Fruit fly (Drosophila melanogaster) whole organism, embryonic: ENCODE results near the gene CG45105.

Experiments
- Asciz ChIP-seq: fragments of 200-800 bp; sonication (Bioruptor generic); optimal IDR thresholded peaks from 2 replicates; lab custom pipeline; 2017; ENCODE audit warnings: missing biosample characterization, mild to moderate bottlenecking, missing genetic modification characterization, missing genetic modification reagents
- CG10654 ChIP-seq: fragments of 200-800 bp; sonication (Bioruptor generic); optimal IDR thresholded peaks from 2 replicates; lab custom pipeline; 2016; ENCODE audit warnings: missing biosample characterization, missing genetic modification characterization
- CG10959 ChIP-seq: fragments of 200-800 bp; sonication (Bioruptor generic); IDR thresholded peaks from 2 replicates; pipeline ENCODE4 v1.3.6; 2022; ENCODE audit warnings: missing biosample characterization, missing genetic modification characterization
- CG11504 ChIP-seq: fragments of 200-800 bp; sonication (Bioruptor generic); optimal IDR thresholded peaks from 3 replicates; lab custom pipeline; 2019; ENCODE audit warnings: missing biosample characterization, mild to moderate bottlenecking, missing genetic modification characterization, moderate library complexity
- CG11723 ChIP-seq: fragments of 200-800 bp; sonication (Bioruptor generic); optimal IDR thresholded peaks from 2 replicates; lab custom pipeline; 2017; ENCODE audit warnings: missing biosample characterization, mild to moderate bottlenecking, missing genetic modification characterization
- CG12659 ChIP-seq: fragments of 200-800 bp; sonication (Bioruptor generic); optimal IDR thresholded peaks from 3 replicates; lab custom pipeline; 2017; ENCODE audit warnings: mild to moderate bottlenecking, missing biosample characterization, missing genetic modification reagents, missing genetic modification characterization
- CG13296 ChIP-seq: fragments of 200-800 bp; sonication (Bioruptor generic); optimal IDR thresholded peaks from 3 replicates; lab custom pipeline; 2018; ENCODE audit warnings: missing biosample characterization, mild to moderate bottlenecking, missing genetic modification characterization
- CG14014 ChIP-seq: fragments of 200-800 bp; sonication (Bioruptor generic); IDR thresholded peaks from 2 replicates; pipeline ENCODE4 v1.3.6; 2022; ENCODE audit warnings: missing biosample characterization, missing genetic modification characterization
- CG17359 ChIP-seq: fragments of 200-800 bp; sonication (Bioruptor generic); optimal IDR thresholded peaks from 3 replicates; lab custom pipeline; 2018; ENCODE audit warnings: missing biosample characterization, mild to moderate bottlenecking, missing genetic modification characterization, moderate library complexity
- CG2199 ChIP-seq: fragments of 200-800 bp; sonication (Bioruptor generic); IDR thresholded peaks from 3 replicates; pipeline ENCODE4 v1.3.6; 2022; ENCODE audit warnings: missing biosample characterization, missing genetic modification characterization
- CG2889 ChIP-seq: fragments of 200-800 bp; sonication (Bioruptor generic); IDR thresholded peaks from 3 replicates; pipeline ENCODE4 v1.3.6; 2022; ENCODE audit warnings: missing biosample characterization, missing genetic modification characterization
- CG30403 ChIP-seq: fragments of 200-800 bp; sonication (Bioruptor generic); optimal IDR thresholded peaks from 3 replicates; lab custom pipeline; 2016; ENCODE audit warnings: missing biosample characterization, missing genetic modification characterization
- CG31441 ChIP-seq: fragments of 200-800 bp; sonication (Bioruptor generic); IDR thresholded peaks from 2 replicates; pipeline ENCODE4 v1.3.6; 2022; ENCODE audit warnings: missing biosample characterization, missing genetic modification characterization
- CG3838 ChIP-seq: fragments of 200-800 bp; sonication (Bioruptor generic); optimal IDR thresholded peaks from 3 replicates; lab custom pipeline; 2016; ENCODE audit warnings: missing biosample characterization, missing genetic modification characterization
- CG42726 ChIP-seq: fragments of 200-800 bp; sonication (Bioruptor generic); IDR thresholded peaks from 2 replicates; pipeline ENCODE4 v1.3.6; 2022; ENCODE audit warnings: missing biosample characterization, missing genetic modification characterization; ENCODE audit not compliant: partially characterized antibody
- CG4360 ChIP-seq: fragments of 200-800 bp; sonication (Bioruptor generic); IDR thresholded peaks from 2 replicates; pipeline ENCODE4 v1.3.6; 2022; ENCODE audit warnings: missing biosample characterization, missing genetic modification characterization
- CG6175 ChIP-seq: fragments of 200-800 bp; sonication (Bioruptor generic); IDR thresholded peaks from 3 replicates; pipeline ENCODE4 v1.3.6; 2022; ENCODE audit warnings: missing biosample characterization, missing genetic modification characterization
- CG8765 ChIP-seq: fragments of 200-800 bp; sonication (Bioruptor generic); IDR thresholded peaks from 2 replicates; pipeline ENCODE4 v1.3.6; 2022; ENCODE audit warnings: missing biosample characterization, missing genetic modification characterization
- D19A ChIP-seq: fragments of 200-800 bp; optimal IDR thresholded peaks from 3 replicates; lab custom pipeline; 2019; ENCODE audit warnings: missing biosample characterization, mild to moderate bottlenecking, missing genetic modification characterization, moderate library complexity
- Dp ChIP-seq: fragments of 200-800 bp; sonication (Bioruptor generic); optimal IDR thresholded peaks from 2 replicates; lab custom pipeline; 2018; ENCODE audit warnings: missing biosample characterization, mild to moderate bottlenecking, missing genetic modification characterization, moderate library complexity
- Ets65A ChIP-seq: fragments of 200-800 bp; sonication (Bioruptor generic); peaks from one replicate; lab custom pipeline; 2016; ENCODE audit warnings: missing biosample characterization, missing genetic modification characterization
- Hmx ChIP-seq: fragments of 200-800 bp; sonication (Bioruptor generic); optimal IDR thresholded peaks from 2 replicates; lab custom pipeline; 2016; ENCODE audit warnings: missing biosample characterization, missing genetic modification characterization
- Hr3 ChIP-seq: fragments of 200-800 bp; sonication (Bioruptor generic); optimal IDR thresholded peaks from 3 replicates; lab custom pipeline; 2016; ENCODE audit warnings: missing biosample characterization, missing genetic modification characterization
- Lim3 ChIP-seq: fragments of 200-800 bp; sonication (Bioruptor generic); IDR thresholded peaks from 2 replicates; pipeline ENCODE4 v1.3.6; 2022; ENCODE audit warnings: missing biosample characterization, missing genetic modification characterization
- Mes4 ChIP-seq: fragments of 200-800 bp; sonication (Bioruptor generic); optimal IDR thresholded peaks from 2 replicates; lab custom pipeline; 2016; ENCODE audit warnings: missing biosample characterization, missing genetic modification characterization
- NK7.1 ChIP-seq: fragments of 200-800 bp; sonication (Bioruptor generic); optimal IDR thresholded peaks from 3 replicates; lab custom pipeline; 2016; ENCODE audit warnings: missing biosample characterization, missing genetic modification characterization
- Opbp ChIP-seq: fragments of 200-800 bp; sonication (Bioruptor generic); IDR thresholded peaks from 3 replicates; pipeline ENCODE4 v1.3.6; 2022; ENCODE audit warnings: missing biosample characterization, missing genetic modification characterization; ENCODE audit not compliant: partially characterized antibody
- bcd ChIP-seq: fragments of 200-800 bp; sonication (Bioruptor generic); optimal IDR thresholded peaks from 2 replicates; lab custom pipeline; 2017; ENCODE audit warnings: missing biosample characterization, mild to moderate bottlenecking, missing genetic modification characterization
- caup ChIP-seq: fragments of 200-800 bp; sonication (Bioruptor generic); optimal IDR thresholded peaks from 3 replicates; lab custom pipeline; 2017; ENCODE audit warnings: missing biosample characterization, mild to moderate bottlenecking, missing genetic modification characterization, moderate library complexity; ENCODE audit not compliant: severe bottlenecking
- chinmo ChIP-seq: fragments of 200-800 bp; sonication (Bioruptor generic); IDR thresholded peaks from 4 replicates; pipeline ENCODE4 v1.3.6; 2022; ENCODE audit warnings: missing biosample characterization, missing genetic modification characterization; ENCODE audit not compliant: partially characterized antibody
- chn ChIP-seq: fragments of 200-800 bp; sonication (Bioruptor generic); optimal IDR thresholded peaks from 2 replicates; lab custom pipeline; 2016; ENCODE audit warnings: missing biosample characterization, missing genetic modification characterization
- dmrt99B ChIP-seq: fragments of 200-800 bp; sonication (Bioruptor generic); optimal IDR thresholded peaks from 2 replicates; lab custom pipeline; 2018; ENCODE audit warnings: missing biosample characterization, mild to moderate bottlenecking, missing genetic modification characterization, moderate library complexity
- dysf ChIP-seq: fragments of 200-800 bp; sonication (Bioruptor generic); IDR thresholded peaks from 3 replicates; pipeline ENCODE4 v1.3.6; 2022; ENCODE audit warnings: missing biosample characterization, missing genetic modification characterization
- eyg ChIP-seq: fragments of 200-800 bp; sonication (Bioruptor generic); optimal IDR thresholded peaks from 3 replicates; lab custom pipeline; 2016; ENCODE audit warnings: missing biosample characterization, missing genetic modification characterization
- gce ChIP-seq: fragments of 200-800 bp; sonication (Bioruptor generic); IDR thresholded peaks from 3 replicates; pipeline ENCODE4 v1.3.6; 2022; ENCODE audit warnings: missing biosample characterization, missing genetic modification characterization
- gro ChIP-seq: fragments of 200-800 bp; sonication (Bioruptor generic); optimal IDR thresholded peaks from 2 replicates; lab custom pipeline; 2016; ENCODE audit warnings: missing biosample characterization, missing genetic modification characterization
- kay ChIP-seq: fragments of 200-800 bp; sonication (Bioruptor generic); optimal IDR thresholded peaks from 2 replicates; lab custom pipeline; 2016; ENCODE audit warnings: missing biosample characterization, missing genetic modification characterization
- lmd ChIP-seq: fragments of 200-800 bp; sonication (Bioruptor generic); IDR thresholded peaks from 2 replicates; pipeline ENCODE4 v1.3.6; 2022; ENCODE audit warnings: missing biosample characterization, missing genetic modification characterization
- pan ChIP-seq, 4 experiments: fragments of >200 bp in 3 of 4; fragments of 200-800 bp in 1 of 4; sonication (Bioruptor generic) in 1 of 4; optimal IDR thresholded peaks in 3 of 4; IDR thresholded peaks in 1 of 4; 2 replicates each; pipeline versions ENCODE4 v1.3.6 to Lab custom; 2017 to 2022; ENCODE audit warnings: missing biosample characterization in 2 of 4, missing genetic modification characterization in 2 of 4, mixed read lengths in 1 of 4
- pita ChIP-seq: fragments of 200-800 bp; sonication (Bioruptor generic); optimal IDR thresholded peaks from 2 replicates; lab custom pipeline; 2017; ENCODE audit warnings: missing biosample characterization, mild to moderate bottlenecking, missing genetic modification characterization
- pum ChIP-seq: fragments of 200-800 bp; sonication (Bioruptor generic); optimal IDR thresholded peaks from 2 replicates; lab custom pipeline; 2016; ENCODE audit warnings: missing biosample characterization, missing genetic modification characterization
- repo ChIP-seq: fragments of 200-800 bp; sonication (Bioruptor generic); optimal IDR thresholded peaks from 2 replicates; lab custom pipeline; 2016; ENCODE audit warnings: missing biosample characterization, missing genetic modification characterization
- sisA ChIP-seq: fragments of 200-800 bp; sonication (Bioruptor generic); IDR thresholded peaks from 2 replicates; pipeline ENCODE4 v1.3.6; 2022; ENCODE audit warnings: missing biosample characterization, missing genetic modification characterization

The CG45105 gene

dm6 chr3R:15919367-15920228 lies 1.8 kb upstream of the CG45105 start (continued):
- peak; percentile 72 for TF ChIP-seq Ets65A (GFP tag; lab: Kevin White, UChicago)
- no peak for TF ChIP-seq eyg (GFP tag; lab: Kevin White, UChicago)
- TF ChIP-seq chn = no peak
- TF ChIP-seq CG10959 = 0 out of 2 replicates have a peak, but pooled peaks have one; percentile 51

dm6 chr3R:15913231-15913630 lies 4.6 kb downstream of the CG45105 start:
- TF ChIP-seq CG31441 (no peak), dmrt99B (no peak), NK7.1 (no peak), sisA (peak; percentile 18; the same call in 1 of the 2 replicates), CG13296 (GFP tag; lab: Kevin White, UChicago) (no peak), CG30403 (GFP tag; lab: Kevin White, UChicago) (no peak), Hmx (GFP tag; lab: Kevin White, UChicago) (no peak), CG11504 (tag; lab: Kevin White, UChicago) (peak; percentile 96), kay (GFP tag; lab: Kevin White, UChicago) (no peak), CG14014 (GFP tag; lab: Robert Waterston, UW) (no peak), Mes4 (GFP tag; lab: Kevin White, UChicago) (no peak), Hr3 (no peak), CG4360 (GFP tag; lab: Robert Waterston, UW) (0 out of 2 replicates have a peak, but pooled peaks have one; percentile 12), Asciz (no peak), CG11723 (GFP tag; lab: Kevin White, UChicago) (no peak), CG2889 (GFP tag; lab: Robert Waterston, UW) (no peak), pita (GFP tag; lab: Kevin White, UChicago) (peak; percentile 35), gce (GFP tag; lab: Robert Waterston, UW) (no peak), repo (no peak), CG42726 (GFP tag; lab: Robert Waterston, UW) (no peak), D19A (tag; lab: Kevin White, UChicago) (no peak), CG3838 (peak; percentile 21), Opbp (GFP tag; lab: Robert Waterston, UW) (peak; percentile 26; the same call in 1 of the 3 replicates), Lim3 (GFP tag; lab: Robert Waterston, UW) (no peak), Dp (GFP tag; lab: Kevin White, UChicago) (no peak), caup (no peak), CG2199 (no peak), CG10654 (no peak), lmd (GFP tag; lab: Robert Waterston, UW) (no peak), CG12659 (GFP tag; lab: Kevin White, UChicago) (no peak), CG8765 (no peak), CG17359 (tag; lab: Kevin White, UChicago) (no peak), CG6175 (no peak), gro (GFP tag; lab: Kevin White, UChicago) (no peak), chinmo (0 out of 4 replicates have a peak, but pooled peaks have one; percentile 27), dysf (GFP tag; lab: Robert Waterston, UW) (0 out of 3 replicates have a peak, but pooled peaks have one; percentile 21), pum (no peak), bcd (GFP tag; lab: Kevin White, UChicago) (no peak), pan (optimal IDR thresholded peaks at IDR 0.05; lab: Kevin White, UChicago) (no peak), pan (GFP tag; optimal IDR thresholded peaks at IDR 0.05 in 1 of 2, IDR thresholded peaks at IDR 0.05 in 1 of 2) (no peak)
